Worm (Caenorhabditis elegans): ENCODE results near the gene vwa-8.
A peak's percentile ranks its signal among the peaks of the same experiment; 100 is the strongest.

The vwa-8 gene

DNA sequence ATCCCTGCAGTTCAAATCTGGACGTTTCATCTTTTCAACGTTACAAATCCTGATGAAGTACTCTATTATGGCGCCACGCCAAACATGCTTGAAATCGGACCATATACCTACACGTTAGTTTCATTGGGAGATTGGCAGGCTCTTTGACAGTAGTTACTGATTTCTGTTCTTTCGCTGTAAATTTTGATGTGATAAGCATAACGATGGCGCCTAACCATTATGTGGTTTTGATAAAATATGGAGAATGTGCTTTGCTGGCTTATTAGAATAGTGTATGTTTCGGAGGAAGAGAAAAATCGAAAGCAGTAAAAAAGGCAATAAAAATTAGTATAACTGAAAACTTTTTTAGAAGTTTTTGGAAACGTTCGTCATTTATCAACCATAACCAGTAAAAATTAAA, 8.5 kb upstream of the vwa-8 start:
- TF ChIP-seq eyg-1 (tag; optimal IDR thresholded peaks at IDR 0.05), result no peak
- no peak for TF ChIP-seq mec-3 (tag; optimal IDR thresholded peaks at IDR 0.05; ENCODE audit: borderline replicate concordance)
- no peak for TF ChIP-seq ceh-30 (tag; optimal IDR thresholded peaks at IDR 0.05)
- TF ChIP-seq ceh-18 (tag; optimal IDR thresholded peaks at IDR 0.05), result no peak
- no peak for TF ChIP-seq pros-1 (tag; optimal IDR thresholded peaks at IDR 0.05)

DNA sequence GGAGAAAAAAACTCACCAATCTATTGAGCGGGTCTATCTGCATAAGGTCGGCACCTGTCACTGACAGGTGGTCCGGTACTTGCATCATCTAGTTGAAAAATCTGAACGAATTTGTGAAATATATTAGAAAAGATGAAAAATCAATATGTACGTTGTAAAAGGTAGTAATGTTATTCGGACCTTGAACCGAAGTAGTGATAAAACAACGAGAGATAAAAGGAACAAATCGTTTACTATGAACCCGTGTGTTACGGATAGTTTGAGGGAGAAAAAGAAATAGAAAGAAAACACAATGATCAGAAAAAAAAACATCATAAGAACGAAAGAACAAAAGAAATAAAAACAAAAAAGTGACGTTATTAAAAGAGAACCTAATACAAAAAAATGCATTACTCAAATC, 4.2 kb upstream of the vwa-8 start, which contains the start of gene mff-1:
TSS of gene mff-1 (minus strand) at position 101 of the 400 bp plus-strand sequence.
- TF ChIP-seq pat-9 (tag; optimal IDR thresholded peaks at IDR 0.05) (no peak), elt-2 (tag; optimal IDR thresholded peaks at IDR 0.05) (peak; percentile 16)

DNA sequence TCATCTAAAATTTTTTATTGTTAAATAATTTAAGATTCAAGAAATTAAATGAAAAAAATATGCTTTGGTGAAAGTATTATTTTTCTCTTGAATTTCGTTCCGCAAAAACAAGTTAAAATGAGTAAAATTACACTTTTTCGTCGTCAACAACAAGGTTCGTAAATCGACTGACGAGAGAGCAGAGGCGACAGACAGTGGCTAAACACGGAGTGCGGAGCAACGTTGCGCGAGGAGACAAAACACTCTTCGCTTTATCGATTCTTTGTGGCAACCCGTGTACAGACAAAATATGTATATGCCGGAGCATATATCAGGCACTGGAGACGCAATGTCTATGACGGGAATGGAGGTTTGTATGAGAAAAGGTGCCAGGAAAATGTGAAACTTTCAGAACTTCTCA, 2.1 kb upstream of the vwa-8 start, which contains the start of gene F11C1.7:
TSS of gene F11C1.7 (plus strand) at position 140 of the 400 bp plus-strand sequence.
- TF ChIP-seq zip-5 (tag; optimal IDR thresholded peaks at IDR 0.05) (no peak), ceh-31 (tag; optimal IDR thresholded peaks at IDR 0.05) (peak; percentile 3), ceh-34 (tag; optimal IDR thresholded peaks at IDR 0.05) (no peak), ceh-2 (tag; optimal IDR thresholded peaks at IDR 0.05) (no peak), ceh-48 (tag; optimal IDR thresholded peaks at IDR 0.05) (peak; percentile 81)

DNA sequence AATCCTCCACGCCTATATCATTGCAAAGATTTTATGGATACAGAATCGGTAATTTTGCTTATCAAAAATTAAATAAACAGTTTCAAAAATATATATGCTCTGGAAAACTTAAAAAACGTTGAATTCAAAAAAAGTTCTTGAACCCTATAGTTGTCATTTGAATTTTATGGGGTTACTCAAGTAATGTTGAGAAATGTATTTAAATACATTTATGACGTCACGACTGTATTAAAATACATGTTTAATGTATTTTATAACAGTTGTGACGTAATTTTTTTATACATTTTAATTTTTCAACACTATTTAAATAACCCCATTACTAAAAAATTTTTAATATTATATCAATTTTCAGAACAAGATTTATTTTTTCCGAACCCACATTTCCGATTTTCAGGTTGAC, 4.9 kb downstream of the vwa-8 start:
- TF ChIP-seq lin-11 (tag; optimal IDR thresholded peaks at IDR 0.05) (no peak), rnt-1 (tag; optimal IDR thresholded peaks at IDR 0.05) (no peak), C38D4.7 (GFP tag; optimal IDR thresholded peaks at IDR 0.05) (no peak), hlh-8 (tag; optimal IDR thresholded peaks at IDR 0.05) (no peak), ceh-30 (tag; optimal IDR thresholded peaks at IDR 0.05) (no peak), elt-2 (tag; optimal IDR thresholded peaks at IDR 0.05) (no peak), ref-2 (tag; optimal IDR thresholded peaks at IDR 0.05) (no peak), mec-3 (tag; optimal IDR thresholded peaks at IDR 0.05; ENCODE audit: borderline replicate concordance) (no peak), lim-6 (tag; optimal IDR thresholded peaks at IDR 0.05) (no peak), sox-4 (tag; optimal IDR thresholded peaks at IDR 0.05) (no peak), T23F11.4 (GFP tag; optimal IDR thresholded peaks at IDR 0.05) (no peak), tbx-2 (tag; optimal IDR thresholded peaks at IDR 0.05) (no peak), ceh-18 (tag; optimal IDR thresholded peaks at IDR 0.05) (no peak), tbx-7 (tag; optimal IDR thresholded peaks at IDR 0.05) (no peak), ceh-22 (tag; optimal IDR thresholded peaks at IDR 0.05) (no peak), nhr-11 (tag; optimal IDR thresholded peaks at IDR 0.05) (no peak), madf-2 (tag; optimal IDR thresholded peaks at IDR 0.05) (no peak), gmeb-2 (tag; optimal IDR thresholded peaks at IDR 0.05) (no peak), dve-1 (tag; optimal IDR thresholded peaks at IDR 0.05) (no peak)

DNA sequence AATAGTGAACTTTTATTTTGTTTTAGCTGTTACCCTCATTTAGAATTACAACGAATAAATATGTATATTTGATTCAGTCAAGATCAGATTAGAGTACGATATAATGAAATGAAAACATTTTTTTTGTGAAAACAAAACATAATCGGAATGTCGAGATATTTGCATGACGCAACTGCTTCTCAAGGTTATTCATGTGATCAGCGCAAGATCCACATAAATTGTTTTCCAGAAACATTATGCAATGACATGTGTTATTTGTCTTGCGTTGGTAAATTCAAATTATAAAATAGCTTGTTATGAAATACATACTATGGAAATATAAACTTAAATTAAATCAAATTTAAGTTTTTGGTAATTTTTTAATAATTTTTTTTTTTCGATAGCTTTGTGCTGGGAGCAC, 8.3 kb downstream of the vwa-8 start:
- TF ChIP-seq pha-4 (tag; optimal IDR thresholded peaks at IDR 0.05) (no peak), pag-3 (tag; optimal IDR thresholded peaks at IDR 0.05; ENCODE audit: borderline replicate concordance) (no peak), ceh-18 (tag; optimal IDR thresholded peaks at IDR 0.05) (no peak), pat-9 (tag; optimal IDR thresholded peaks at IDR 0.05) (no peak), T23F11.4 (GFP tag; optimal IDR thresholded peaks at IDR 0.05) (no peak), C08G9.2 (tag; optimal IDR thresholded peaks at IDR 0.05) (no peak), rnt-1 (tag; optimal IDR thresholded peaks at IDR 0.05) (no peak), F13H6.1 (tag; optimal IDR thresholded peaks at IDR 0.05) (no peak)

DNA sequence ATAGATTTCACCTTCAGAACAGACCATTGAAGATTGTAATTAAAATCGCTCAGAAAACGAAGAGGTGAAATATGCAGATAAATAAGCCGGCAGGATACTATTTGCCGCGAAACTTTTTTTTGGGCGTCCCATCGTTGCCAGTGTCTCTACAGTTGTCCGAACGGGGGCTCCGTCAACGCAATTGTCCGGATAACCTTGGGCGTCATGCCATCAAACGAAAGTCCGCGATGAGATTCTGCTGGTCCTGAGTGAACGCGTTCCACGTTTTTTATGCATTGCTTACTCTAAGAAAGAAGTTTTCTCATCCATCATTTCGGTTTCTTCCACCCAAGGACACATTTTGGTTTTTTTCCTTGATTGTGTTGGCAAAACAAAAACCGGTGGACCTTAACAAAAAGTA, 9.6 kb downstream of the vwa-8 start:
- TF ChIP-seq eyg-1 (tag; optimal IDR thresholded peaks at IDR 0.05), result no peak
- no peak for TF ChIP-seq F13H6.1 (tag; optimal IDR thresholded peaks at IDR 0.05)
- TF ChIP-seq ceh-31 (tag; optimal IDR thresholded peaks at IDR 0.05), result no peak
- TF ChIP-seq lin-11 (tag; optimal IDR thresholded peaks at IDR 0.05), result no peak
- no peak for TF ChIP-seq unc-3 (GFP tag; conservative IDR thresholded peaks at IDR 0.05)
- no peak for TF ChIP-seq unc-3 (tag; optimal IDR thresholded peaks at IDR 0.05)
- no peak for TF ChIP-seq pat-9 (tag; optimal IDR thresholded peaks at IDR 0.05)
- TF ChIP-seq hlh-6 (tag; optimal IDR thresholded peaks at IDR 0.05), result no peak
- no peak for TF ChIP-seq Y22D7AL.16 (tag; optimal IDR thresholded peaks at IDR 0.05)
- TF ChIP-seq pqm-1 (tag; optimal IDR thresholded peaks at IDR 0.05), result no peak
- TF ChIP-seq fkh-6 (tag; optimal IDR thresholded peaks at IDR 0.05), result no peak
- no peak for TF ChIP-seq K09A11.1 (tag; optimal IDR thresholded peaks at IDR 0.05; ENCODE audit: insufficient read depth)
- TF ChIP-seq T23F11.4 (GFP tag; optimal IDR thresholded peaks at IDR 0.05), result no peak
- TF ChIP-seq unc-55 (GFP tag; optimal IDR thresholded peaks at IDR 0.05), result no peak
- no peak for TF ChIP-seq mec-3 (tag; optimal IDR thresholded peaks at IDR 0.05; ENCODE audit: borderline replicate concordance)
- no peak for TF ChIP-seq zip-5 (tag; optimal IDR thresholded peaks at IDR 0.05)
- no peak for TF ChIP-seq C08G9.2 (tag; optimal IDR thresholded peaks at IDR 0.05)

Measured in whole organism, late embryonic.